Worm (Caenorhabditis elegans): Measurements from ENCODE around the gene F32D8.1.

The F32D8.1 gene

ce11 chrV:10871457-10871861, 9.2 kb upstream of the F32D8.1 start:
- TF ChIP-seq tab-1 (GFP tag; IDR thresholded peaks at IDR 0.05): no peak
- TF ChIP-seq med-1 (GFP tag; optimal IDR thresholded peaks at IDR 0.05; ENCODE audit: insufficient read depth): no peak
- TF ChIP-seq T22C8.4 (GFP tag; IDR thresholded peaks at IDR 0.05): no peak
- TF ChIP-seq klf-2 (GFP tag; conservative IDR thresholded peaks at IDR 0.05): no peak
- TF ChIP-seq ref-1 (GFP tag; conservative IDR thresholded peaks at IDR 0.05): no peak
- TF ChIP-seq ztf-29 (GFP tag; IDR thresholded peaks at IDR 0.05): no peak
- TF ChIP-seq ztf-23 (GFP tag; IDR thresholded peaks at IDR 0.05): no peak
- no peak for TF ChIP-seq flt-1 (GFP tag; IDR thresholded peaks at IDR 0.05)
- TF ChIP-seq cog-1 (tag; optimal IDR thresholded peaks at IDR 0.05): no peak

- TF ChIP-seq klf-2 (GFP tag; conservative IDR thresholded peaks at IDR 0.05): no peak
- no peak for TF ChIP-seq T22C8.4 (GFP tag; IDR thresholded peaks at IDR 0.05)
- no peak for TF ChIP-seq ztf-23 (GFP tag; IDR thresholded peaks at IDR 0.05)
- TF ChIP-seq flt-1 (GFP tag; IDR thresholded peaks at IDR 0.05): no peak
- TF ChIP-seq tab-1 (GFP tag; IDR thresholded peaks at IDR 0.05): no peak
- no peak for TF ChIP-seq ztf-29 (GFP tag; IDR thresholded peaks at IDR 0.05)
- TF ChIP-seq cog-1 (tag; optimal IDR thresholded peaks at IDR 0.05): no peak
- TF ChIP-seq med-1 (GFP tag; optimal IDR thresholded peaks at IDR 0.05; ENCODE audit: insufficient read depth): no peak
- TF ChIP-seq ref-1 (GFP tag; conservative IDR thresholded peaks at IDR 0.05): no peak
Observed at ce11 chrV:10873190-10873589, 7.4 kb upstream of the F32D8.1 start.

DNA sequence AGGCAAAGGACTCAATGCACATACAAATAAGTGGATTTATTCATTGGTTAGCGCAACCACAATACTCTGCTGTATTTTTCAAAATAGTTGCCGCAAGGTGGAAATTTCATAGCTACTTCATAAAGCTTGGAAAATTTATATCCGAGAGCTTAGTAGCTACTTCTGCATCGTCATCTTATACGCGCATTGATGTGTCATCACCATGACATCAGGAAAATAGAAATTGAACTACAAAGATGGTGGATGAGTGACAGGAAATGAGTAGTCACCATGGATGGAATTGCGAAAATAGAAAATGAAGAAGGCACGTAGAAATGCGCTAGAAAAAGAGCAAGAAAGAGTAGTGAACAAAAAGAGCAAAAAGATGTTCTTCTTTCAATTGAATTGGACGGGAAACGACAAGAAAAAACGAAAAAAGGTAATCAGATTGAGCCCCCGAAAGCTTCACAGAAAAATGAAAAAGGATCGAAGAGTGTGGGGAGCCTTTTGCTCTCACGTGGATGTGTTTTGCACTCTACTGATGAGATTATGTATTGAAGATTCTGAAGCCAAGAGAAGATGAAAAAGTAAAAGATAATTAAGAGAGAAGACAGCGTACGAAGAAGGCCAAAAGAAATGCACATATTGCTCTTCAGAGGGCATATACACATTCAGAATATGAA, 5.6 kb upstream of the F32D8.1 start:
- TF ChIP-seq T22C8.4 (GFP tag; IDR thresholded peaks at IDR 0.05) (no peak), ref-1 (GFP tag; conservative IDR thresholded peaks at IDR 0.05) (no peak), flt-1 (GFP tag; IDR thresholded peaks at IDR 0.05) (no peak), ztf-23 (GFP tag; IDR thresholded peaks at IDR 0.05) (no peak), med-1 (GFP tag; optimal IDR thresholded peaks at IDR 0.05; ENCODE audit: insufficient read depth) (no peak), tab-1 (GFP tag; IDR thresholded peaks at IDR 0.05) (no peak), cog-1 (tag; optimal IDR thresholded peaks at IDR 0.05) (no peak)

DNA sequence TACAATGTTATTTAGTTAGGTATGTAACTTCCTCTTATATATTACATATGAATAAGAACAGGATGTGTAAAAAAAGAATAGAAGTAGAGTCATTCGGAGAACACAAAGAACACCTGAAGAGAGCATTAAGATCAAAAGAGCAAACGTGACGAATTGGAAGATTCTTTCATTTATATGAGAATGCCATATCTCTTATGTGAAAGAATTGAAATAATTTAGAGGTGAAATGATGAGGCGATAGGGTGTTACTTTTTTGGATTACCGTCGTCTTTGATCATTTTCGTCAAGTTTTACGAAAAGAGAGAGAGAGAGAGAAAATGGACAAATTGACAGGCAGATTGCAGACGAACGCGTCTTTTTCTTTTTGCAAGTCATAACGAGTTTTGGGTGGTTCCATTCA, 4.1 kb upstream of the F32D8.1 start:
- TF ChIP-seq ztf-23 (GFP tag; IDR thresholded peaks at IDR 0.05): no peak
- TF ChIP-seq tab-1 (GFP tag; IDR thresholded peaks at IDR 0.05): no peak
- no peak for TF ChIP-seq cog-1 (tag; optimal IDR thresholded peaks at IDR 0.05)
- no peak for TF ChIP-seq ztf-29 (GFP tag; IDR thresholded peaks at IDR 0.05)
- TF ChIP-seq T22C8.4 (GFP tag; IDR thresholded peaks at IDR 0.05): no peak
- no peak for TF ChIP-seq klf-2 (GFP tag; conservative IDR thresholded peaks at IDR 0.05)

- TF ChIP-seq cog-1 (tag; optimal IDR thresholded peaks at IDR 0.05): no peak
- TF ChIP-seq flt-1 (GFP tag; IDR thresholded peaks at IDR 0.05): no peak
- TF ChIP-seq med-1 (GFP tag; optimal IDR thresholded peaks at IDR 0.05; ENCODE audit: insufficient read depth): no peak
- TF ChIP-seq ztf-29 (GFP tag; IDR thresholded peaks at IDR 0.05): no peak
- no peak for TF ChIP-seq tab-1 (GFP tag; IDR thresholded peaks at IDR 0.05)
- no peak for TF ChIP-seq ztf-23 (GFP tag; IDR thresholded peaks at IDR 0.05)
- TF ChIP-seq klf-2 (GFP tag; conservative IDR thresholded peaks at IDR 0.05): no peak
- no peak for TF ChIP-seq ref-1 (GFP tag; conservative IDR thresholded peaks at IDR 0.05)
- no peak for TF ChIP-seq T22C8.4 (GFP tag; IDR thresholded peaks at IDR 0.05)
Observed at ce11 chrV:10877808-10878600, 2.6 kb upstream of the F32D8.1 start.

DNA sequence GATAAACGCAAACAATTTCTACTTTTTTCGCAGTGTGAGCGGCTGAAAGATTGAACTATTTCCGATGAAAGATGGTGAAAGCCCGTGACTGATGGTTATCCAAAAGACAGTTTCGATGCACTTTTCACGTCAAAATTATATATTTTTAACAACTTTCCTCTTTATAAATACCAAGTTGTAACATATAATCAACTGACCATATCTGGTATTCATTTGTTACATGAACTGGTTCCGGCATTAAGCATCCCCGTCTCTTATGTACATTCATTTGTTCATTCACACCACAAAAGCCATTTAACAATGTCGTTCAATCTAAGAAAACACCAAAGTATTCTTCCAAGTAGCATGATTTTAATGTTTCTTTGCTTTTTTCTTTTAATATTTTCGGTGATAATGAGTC, 2.8 kb downstream of the F32D8.1 start, which contains the start of gene F32D8.2:
TSS of gene F32D8.2 (plus strand) at position 301 of the 400 bp plus-strand sequence.
- TF ChIP-seq cog-1 (tag; optimal IDR thresholded peaks at IDR 0.05): no peak

DNA sequence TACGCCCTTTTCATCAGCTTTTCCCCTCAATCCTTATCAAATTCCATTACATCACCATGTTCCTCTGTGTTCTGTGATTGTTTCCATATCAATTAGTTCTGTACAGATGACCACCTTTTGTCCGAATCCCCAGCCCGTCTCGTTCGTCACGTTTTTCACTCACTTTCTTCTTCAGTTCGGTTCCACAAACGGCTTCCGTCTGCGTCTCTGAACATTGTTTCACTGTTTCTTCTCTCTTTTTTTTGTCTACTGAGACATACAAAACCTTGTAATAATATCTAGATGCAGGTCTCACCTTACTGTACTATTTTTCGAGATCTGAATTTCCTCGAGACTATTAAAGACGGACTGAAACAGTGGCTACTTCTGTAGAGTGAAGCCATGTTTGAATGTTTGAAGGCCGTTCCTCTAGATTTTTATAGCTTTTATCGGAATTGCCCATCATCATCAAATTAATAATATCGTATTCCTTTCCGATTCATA, 5.8 kb downstream of the F32D8.1 start, which contains the start of gene F32D8.3:
TSS of gene F32D8.3 (plus strand) at position 433 of the 483 bp plus-strand sequence.
- TF ChIP-seq cog-1 (tag; optimal IDR thresholded peaks at IDR 0.05): no peak
- no peak for TF ChIP-seq klf-2 (GFP tag; conservative IDR thresholded peaks at IDR 0.05)
- no peak for TF ChIP-seq med-1 (GFP tag; optimal IDR thresholded peaks at IDR 0.05; ENCODE audit: insufficient read depth)
- no peak for TF ChIP-seq ref-1 (GFP tag; conservative IDR thresholded peaks at IDR 0.05)
- TF ChIP-seq flt-1 (GFP tag; IDR thresholded peaks at IDR 0.05): no peak
- TF ChIP-seq T22C8.4 (GFP tag; IDR thresholded peaks at IDR 0.05): no peak
- no peak for TF ChIP-seq ztf-23 (GFP tag; IDR thresholded peaks at IDR 0.05)
- no peak for TF ChIP-seq tab-1 (GFP tag; IDR thresholded peaks at IDR 0.05)
- TF ChIP-seq ztf-29 (GFP tag; IDR thresholded peaks at IDR 0.05): no peak

- TF ChIP-seq cog-1 (tag; optimal IDR thresholded peaks at IDR 0.05): no peak
- no peak for TF ChIP-seq ztf-23 (GFP tag; IDR thresholded peaks at IDR 0.05)
- no peak for TF ChIP-seq flt-1 (GFP tag; IDR thresholded peaks at IDR 0.05)
Observed at ce11 chrV:10887564-10887963, 6.9 kb downstream of the F32D8.1 start.

- TF ChIP-seq med-1 (GFP tag; optimal IDR thresholded peaks at IDR 0.05; ENCODE audit: insufficient read depth): no peak
- TF ChIP-seq klf-2 (GFP tag; conservative IDR thresholded peaks at IDR 0.05): no peak
- TF ChIP-seq T22C8.4 (GFP tag; IDR thresholded peaks at IDR 0.05): no peak
- no peak for TF ChIP-seq ztf-23 (GFP tag; IDR thresholded peaks at IDR 0.05)
- no peak for TF ChIP-seq cog-1 (tag; optimal IDR thresholded peaks at IDR 0.05)
- no peak for TF ChIP-seq tab-1 (GFP tag; IDR thresholded peaks at IDR 0.05)
Observed at ce11 chrV:10888153-10888552, 7.5 kb downstream of the F32D8.1 start.

DNA sequence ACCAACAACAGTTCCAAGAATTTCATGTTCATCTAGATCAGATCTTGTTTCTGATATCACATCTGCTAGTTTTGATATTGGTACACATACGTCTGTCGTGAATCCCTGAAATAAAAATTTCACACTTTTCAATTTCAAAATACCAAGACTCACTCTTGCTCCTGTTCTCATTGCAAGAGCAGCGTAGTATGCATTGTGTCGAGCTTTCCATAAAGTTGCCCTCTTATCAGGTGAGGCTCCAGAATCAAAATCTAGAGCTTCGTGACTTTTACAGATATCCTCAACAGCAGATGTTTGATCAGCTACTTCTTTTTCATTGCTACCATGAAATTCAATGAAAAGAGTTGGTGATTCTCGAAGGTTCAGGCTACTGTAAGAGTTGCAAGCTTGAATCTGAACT, 8.4 kb downstream of the F32D8.1 start, which contains the start of gene F32D8.11:
TSS of gene F32D8.11 (minus strand) at position 101 of the 400 bp plus-strand sequence.
- TF ChIP-seq T22C8.4 (GFP tag; IDR thresholded peaks at IDR 0.05) (no peak), med-1 (GFP tag; optimal IDR thresholded peaks at IDR 0.05; ENCODE audit: insufficient read depth) (no peak), ztf-29 (GFP tag; IDR thresholded peaks at IDR 0.05) (no peak), cog-1 (tag; optimal IDR thresholded peaks at IDR 0.05) (no peak), klf-2 (GFP tag; conservative IDR thresholded peaks at IDR 0.05) (no peak), flt-1 (GFP tag; IDR thresholded peaks at IDR 0.05) (no peak)

Measured in whole organism, midembryonic.